In the genomic region with DNA sequence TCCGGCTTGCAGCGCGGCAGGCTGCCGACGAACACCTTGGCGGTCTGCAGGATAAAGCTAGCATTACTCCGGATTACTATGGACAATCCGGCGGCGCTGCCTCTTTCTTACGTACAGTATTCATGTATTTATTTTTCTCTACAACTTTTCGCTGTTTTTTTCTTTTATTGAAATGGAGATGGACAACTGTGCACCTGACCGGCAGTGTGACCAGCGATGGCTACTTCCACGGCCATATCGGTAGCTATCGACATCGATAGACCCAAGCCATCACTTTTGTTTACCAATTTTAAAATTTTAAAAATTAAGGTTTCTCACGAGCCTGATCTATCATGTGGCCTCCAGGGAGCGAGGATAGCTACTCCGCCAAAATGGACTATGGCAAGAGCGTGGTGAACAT, we compare ENCODE assay signal across 1 fruit fly cellular context.
TF ChIP-seq lines count a peak whose summit lies in the region.

A gene (minus strand): TSS at position 197 of the 400 bp plus-strand sequence.
A gene (plus strand): TSS at position 323 of the 400 bp plus-strand sequence.

TF ChIP-seq in whole organism, embryonic, 481 proteins besides CTCF, POLR2A, EP300 and RAD21 (continued from another document and continues in another):
- no peak for TF ChIP-seq pan (optimal IDR thresholded peaks at IDR 0.05; lab: Kevin White, UChicago)
- TF ChIP-seq pan (GFP tag; optimal IDR thresholded peaks at IDR 0.05 in 1 of 2, IDR thresholded peaks at IDR 0.05 in 1 of 2), result no peak
- no peak for TF ChIP-seq slbo (GFP tag; IDR thresholded peaks at IDR 0.05; lab: Robert Waterston, UW)
- TF ChIP-seq CG2129 (GFP tag; IDR thresholded peaks at IDR 0.05; lab: Robert Waterston, UW; ENCODE audit: partially characterized antibody), result peak; percentile 22; the same call in 1 of the 2 replicates
- TF ChIP-seq gsb (GFP tag; IDR thresholded peaks at IDR 0.05; lab: Robert Waterston, UW), result no peak
- no peak for TF ChIP-seq al (GFP tag; IDR thresholded peaks at IDR 0.05; lab: Robert Waterston, UW)
- TF ChIP-seq Gsc (GFP tag; IDR thresholded peaks at IDR 0.05; lab: Robert Waterston, UW), result no peak
- no peak for TF ChIP-seq Pdp1 (GFP tag; optimal IDR thresholded peaks at IDR 0.05; lab: Kevin White, UChicago)
- TF ChIP-seq CG15514 (GFP tag; optimal IDR thresholded peaks at IDR 0.05; lab: Kevin White, UChicago), result peak; percentile 65
- TF ChIP-seq CG10267 (tag; optimal IDR thresholded peaks at IDR 0.05; lab: Kevin White, UChicago), result peak; percentile 2
- TF ChIP-seq shn (GFP tag; optimal IDR thresholded peaks at IDR 0.05; lab: Kevin White, UChicago), result no peak
- no peak for TF ChIP-seq CG12942 (GFP tag; optimal IDR thresholded peaks at IDR 0.05; lab: Kevin White, UChicago)
- peak; percentile 60 for TF ChIP-seq sna (GFP tag; IDR thresholded peaks at IDR 0.05; lab: Robert Waterston, UW; ENCODE audit: partially characterized antibody)
- TF ChIP-seq CG9215 (GFP tag; IDR thresholded peaks at IDR 0.05; lab: Robert Waterston, UW), result no peak
- peak; percentile 20 for TF ChIP-seq nmo (GFP tag; optimal IDR thresholded peaks at IDR 0.05; lab: Kevin White, UChicago)
- TF ChIP-seq Fer3 (tag; optimal IDR thresholded peaks at IDR 0.05; lab: Kevin White, UChicago), result no peak
- no peak for TF ChIP-seq usp (GFP tag; optimal IDR thresholded peaks at IDR 0.05; lab: Kevin White, UChicago)
- no peak for TF ChIP-seq NC2β (GFP tag; optimal IDR thresholded peaks at IDR 0.05; lab: Kevin White, UChicago)
- peak; percentile 32; the same call in 1 of the 3 replicates for TF ChIP-seq row (GFP tag; IDR thresholded peaks at IDR 0.05; lab: Robert Waterston, UW)
- no peak for TF ChIP-seq CG31224 (GFP tag; IDR thresholded peaks at IDR 0.05; lab: Robert Waterston, UW)
- no peak for TF ChIP-seq Atf6 (GFP tag; IDR thresholded peaks at IDR 0.05; lab: Robert Waterston, UW)
- TF ChIP-seq CG4854 (GFP tag; optimal IDR thresholded peaks at IDR 0.05; lab: Kevin White, UChicago), result no peak
- TF ChIP-seq Elba2 (GFP tag; optimal IDR thresholded peaks at IDR 0.05; lab: Kevin White, UChicago), result no peak
- peak; percentile 70; the same call in 1 of the 3 replicates for TF ChIP-seq hb (GFP tag; IDR thresholded peaks at IDR 0.05; lab: Robert Waterston, UW; ENCODE audit: partially characterized antibody)
- TF ChIP-seq CG14441 (GFP tag; IDR thresholded peaks at IDR 0.05; lab: Robert Waterston, UW), result no peak
- TF ChIP-seq CG6791 (GFP tag; IDR thresholded peaks at IDR 0.05; lab: Robert Waterston, UW; ENCODE audit: partially characterized antibody), result peak; percentile 88
- TF ChIP-seq CG8290 (GFP tag; optimal IDR thresholded peaks at IDR 0.05; lab: Kevin White, UChicago), result no peak
- TF ChIP-seq CG8290 (tag; optimal IDR thresholded peaks at IDR 0.05; lab: Kevin White, UChicago), result no peak
- TF ChIP-seq Deaf1 (tag; optimal IDR thresholded peaks at IDR 0.05; lab: Kevin White, UChicago), result no peak
- TF ChIP-seq lbe (GFP tag; optimal IDR thresholded peaks at IDR 0.05; lab: Kevin White, UChicago), result no peak
- TF ChIP-seq Dll (GFP tag; IDR thresholded peaks at IDR 0.05; lab: Robert Waterston, UW; ENCODE audit: partially characterized antibody), result peak; percentile 73
- no peak for TF ChIP-seq az2 (GFP tag; optimal IDR thresholded peaks at IDR 0.05; lab: Kevin White, UChicago)
- TF ChIP-seq amos (GFP tag; IDR thresholded peaks at IDR 0.05; lab: Robert Waterston, UW; ENCODE audit: partially characterized antibody), result peak; percentile 78
- peak; percentile 65; the same call in 1 of the 4 replicates for TF ChIP-seq chinmo (GFP tag; IDR thresholded peaks at IDR 0.05; lab: Robert Waterston, UW; ENCODE audit: partially characterized antibody)
- peak; percentile 69 for TF ChIP-seq CG16813 (GFP tag; IDR thresholded peaks at IDR 0.05; lab: Robert Waterston, UW; ENCODE audit: partially characterized antibody)
- no peak for TF ChIP-seq CG6765 (GFP tag; optimal IDR thresholded peaks at IDR 0.05; lab: Kevin White, UChicago)
- peak; percentile 63 for TF ChIP-seq vnd (GFP tag; IDR thresholded peaks at IDR 0.05; lab: Robert Waterston, UW; ENCODE audit: partially characterized antibody)
- TF ChIP-seq pfk (GFP tag; optimal IDR thresholded peaks at IDR 0.05; lab: Kevin White, UChicago), result no peak
- peak; percentile 63 for TF ChIP-seq phol (tag; optimal IDR thresholded peaks at IDR 0.05; lab: Kevin White, UChicago)
- no peak for TF ChIP-seq stc (GFP tag; IDR thresholded peaks at IDR 0.05; lab: Robert Waterston, UW)
- TF ChIP-seq gcm2 (GFP tag; optimal IDR thresholded peaks at IDR 0.05; lab: Kevin White, UChicago), result no peak
- TF ChIP-seq inv (GFP tag; IDR thresholded peaks at IDR 0.05; lab: Robert Waterston, UW; ENCODE audit: partially characterized antibody), result peak; percentile 66; the same call in 1 of the 2 replicates
- peak; percentile 81 for TF ChIP-seq CG4617 (GFP tag; optimal IDR thresholded peaks at IDR 0.05; lab: Kevin White, UChicago; ENCODE audit: borderline replicate concordance)
- TF ChIP-seq knrl (GFP tag; IDR thresholded peaks at IDR 0.05; lab: Robert Waterston, UW; ENCODE audit: partially characterized antibody), result peak; percentile 67
- no peak for TF ChIP-seq Rx (GFP tag; IDR thresholded peaks at IDR 0.05; lab: Robert Waterston, UW)
- TF ChIP-seq HLH3B (GFP tag; IDR thresholded peaks at IDR 0.05; lab: Robert Waterston, UW), result no peak
- TF ChIP-seq Max (GFP tag; optimal IDR thresholded peaks at IDR 0.05; lab: Kevin White, UChicago), result no peak
- no peak for TF ChIP-seq Atf-2 (GFP tag; optimal IDR thresholded peaks at IDR 0.05; lab: Kevin White, UChicago)
- no peak for TF ChIP-seq Nf-YC (tag; optimal IDR thresholded peaks at IDR 0.05; lab: Kevin White, UChicago)
- no peak for TF ChIP-seq Hmx (GFP tag; optimal IDR thresholded peaks at IDR 0.05; lab: Kevin White, UChicago)
- no peak for TF ChIP-seq Dip3 (GFP tag; optimal IDR thresholded peaks at IDR 0.05; lab: Kevin White, UChicago)
- no peak for TF ChIP-seq bcd (GFP tag; optimal IDR thresholded peaks at IDR 0.05; lab: Kevin White, UChicago)
- TF ChIP-seq CG18262 (tag; optimal IDR thresholded peaks at IDR 0.05; lab: Kevin White, UChicago), result no peak
- no peak for TF ChIP-seq schlank (tag; optimal IDR thresholded peaks at IDR 0.05; lab: Kevin White, UChicago)
- peak; percentile 31 for TF ChIP-seq CG1603 (tag; optimal IDR thresholded peaks at IDR 0.05; lab: Kevin White, UChicago)
- TF ChIP-seq maf-S (GFP tag; optimal IDR thresholded peaks at IDR 0.05; lab: Kevin White, UChicago), result no peak
- TF ChIP-seq E2f2 (GFP tag; IDR thresholded peaks at IDR 0.05; lab: Robert Waterston, UW), result peak; percentile 79
- TF ChIP-seq MBD-R2 (GFP tag; IDR thresholded peaks at IDR 0.05; lab: Robert Waterston, UW), result peak; percentile 94
- TF ChIP-seq Sin3A (optimal IDR thresholded peaks at IDR 0.05; lab: Kevin White, UChicago), result peak; percentile 63
- no peak for TF ChIP-seq sisA (GFP tag; IDR thresholded peaks at IDR 0.05; lab: Robert Waterston, UW)
- peak; percentile 71; the same call in 2 of the 3 replicates for TF ChIP-seq CG7963 (GFP tag; IDR thresholded peaks at IDR 0.05; lab: Robert Waterston, UW; ENCODE audit: partially characterized antibody)
- TF ChIP-seq sens (GFP tag; lab: Kevin White, UChicago), result no peak
- peak; percentile 43; the same call in 1 of the 2 replicates for TF ChIP-seq tna (GFP tag; IDR thresholded peaks at IDR 0.05; lab: Robert Waterston, UW; ENCODE audit: partially characterized antibody)
- no peak for TF ChIP-seq Adf1 (GFP tag; IDR thresholded peaks at IDR 0.05; lab: Robert Waterston, UW)
- peak; percentile 75 for TF ChIP-seq Scr (GFP tag; IDR thresholded peaks at IDR 0.05; lab: Robert Waterston, UW; ENCODE audit: partially characterized antibody)
- TF ChIP-seq pzg (GFP tag; optimal IDR thresholded peaks at IDR 0.05; lab: Kevin White, UChicago), result peak; percentile 74
- 0 out of 3 replicates have a peak, but pooled peaks have one; percentile 40 for TF ChIP-seq CG34422 (GFP tag; IDR thresholded peaks at IDR 0.05; lab: Robert Waterston, UW)
- TF ChIP-seq CG18619 (GFP tag; optimal IDR thresholded peaks at IDR 0.05; lab: Kevin White, UChicago), result no peak
- no peak for TF ChIP-seq vvl (GFP tag; IDR thresholded peaks at IDR 0.05; lab: Robert Waterston, UW)
- no peak for TF ChIP-seq CG14965 (GFP tag; optimal IDR thresholded peaks at IDR 0.05; lab: Kevin White, UChicago; ENCODE audit: borderline replicate concordance)
- no peak for TF ChIP-seq CG17359 (tag; optimal IDR thresholded peaks at IDR 0.05; lab: Kevin White, UChicago)
- TF ChIP-seq crc (GFP tag; optimal IDR thresholded peaks at IDR 0.05; lab: Kevin White, UChicago), result no peak
- no peak for TF ChIP-seq CG15479 (GFP tag; optimal IDR thresholded peaks at IDR 0.05; lab: Kevin White, UChicago)
- no peak for TF ChIP-seq CHES-1-like (GFP tag; optimal IDR thresholded peaks at IDR 0.05; lab: Kevin White, UChicago)
- peak; percentile 33 for TF ChIP-seq trem (tag; optimal IDR thresholded peaks at IDR 0.05; lab: Kevin White, UChicago)
- TF ChIP-seq Trl (optimal IDR thresholded peaks at IDR 0.05; lab: Kevin White, UChicago), result no peak
- TF ChIP-seq Trl (GFP tag; optimal IDR thresholded peaks at IDR 0.05; lab: Kevin White, UChicago), result peak; percentile 9
- TF ChIP-seq zen2 (GFP tag; IDR thresholded peaks at IDR 0.05; lab: Robert Waterston, UW; ENCODE audit: partially characterized antibody), result peak; percentile 48; the same call in 1 of the 3 replicates
- no peak for TF ChIP-seq CG3726 (GFP tag; IDR thresholded peaks at IDR 0.05; lab: Robert Waterston, UW)
- no peak for TF ChIP-seq CG17612 (GFP tag; IDR thresholded peaks at IDR 0.05; lab: Robert Waterston, UW)
- no peak for TF ChIP-seq Abd-B (GFP tag; optimal IDR thresholded peaks at IDR 0.05; lab: Kevin White, UChicago)
- no peak for TF ChIP-seq onecut (GFP tag; IDR thresholded peaks at IDR 0.05; lab: Robert Waterston, UW)
- no peak for TF ChIP-seq Lpt (GFP tag; optimal IDR thresholded peaks at IDR 0.05; lab: Kevin White, UChicago)
- no peak for TF ChIP-seq GATAe (GFP tag; conservative IDR thresholded peaks at IDR 0.05; lab: Robert Waterston, UW)
- no peak for TF ChIP-seq croc (GFP tag; conservative IDR thresholded peaks at IDR 0.05; lab: Robert Waterston, UW)
- no peak for TF ChIP-seq Hsf (GFP tag; optimal IDR thresholded peaks at IDR 0.05; lab: Kevin White, UChicago)
- TF ChIP-seq nerfin-2 (GFP tag; IDR thresholded peaks at IDR 0.05; lab: Robert Waterston, UW; ENCODE audit: partially characterized antibody), result peak; percentile 56; the same call in 1 of the 2 replicates
- TF ChIP-seq B-H1 (GFP tag; IDR thresholded peaks at IDR 0.05; lab: Robert Waterston, UW), result no peak
- TF ChIP-seq ftz-f1 (GFP tag; optimal IDR thresholded peaks at IDR 0.05; lab: Kevin White, UChicago), result no peak
- TF ChIP-seq Dek (tag; optimal IDR thresholded peaks at IDR 0.05; lab: Kevin White, UChicago), result no peak
- TF ChIP-seq tx (GFP tag; optimal IDR thresholded peaks at IDR 0.05; lab: Kevin White, UChicago), result no peak
- TF ChIP-seq Camta (GFP tag; optimal IDR thresholded peaks at IDR 0.05; lab: Kevin White, UChicago), result no peak
- no peak for TF ChIP-seq grau (tag; optimal IDR thresholded peaks at IDR 0.05; lab: Kevin White, UChicago)
- TF ChIP-seq CG12744 (GFP tag; optimal IDR thresholded peaks at IDR 0.05; lab: Kevin White, UChicago), result no peak
- TF ChIP-seq mirr (GFP tag; optimal IDR thresholded peaks at IDR 0.05; lab: Kevin White, UChicago), result no peak
- TF ChIP-seq ssp (GFP tag; IDR thresholded peaks at IDR 0.05; lab: Robert Waterston, UW), result no peak
- TF ChIP-seq CG12236 (GFP tag; optimal IDR thresholded peaks at IDR 0.05; lab: Kevin White, UChicago), result no peak
- TF ChIP-seq CG4707 (GFP tag; optimal IDR thresholded peaks at IDR 0.05; lab: Kevin White, UChicago), result no peak
- no peak for TF ChIP-seq Dip2 (GFP tag; IDR thresholded peaks at IDR 0.05; lab: Robert Waterston, UW)
- no peak for TF ChIP-seq dimm (GFP tag; IDR thresholded peaks at IDR 0.05; lab: Robert Waterston, UW)
- TF ChIP-seq crp (GFP tag; optimal IDR thresholded peaks at IDR 0.05; lab: Kevin White, UChicago), result peak in 1 of 2 experiments; percentile 2
- TF ChIP-seq Ada2b (GFP tag; IDR thresholded peaks at IDR 0.05; lab: Robert Waterston, UW), result no peak
- TF ChIP-seq C15 (GFP tag; IDR thresholded peaks at IDR 0.05; lab: Robert Waterston, UW), result no peak
- TF ChIP-seq aop (GFP tag; IDR thresholded peaks at IDR 0.05; lab: Robert Waterston, UW), result no peak
- TF ChIP-seq HmgZ (tag; optimal IDR thresholded peaks at IDR 0.05; lab: Kevin White, UChicago), result peak; percentile 33
- no peak for TF ChIP-seq CG17361 (GFP tag; IDR thresholded peaks at IDR 0.05; lab: Robert Waterston, UW)
- TF ChIP-seq Gug (GFP tag; IDR thresholded peaks at IDR 0.05; lab: Robert Waterston, UW), result no peak
- 0 out of 2 replicates have a peak, but pooled peaks have one; percentile 26 for TF ChIP-seq sob (GFP tag; IDR thresholded peaks at IDR 0.05; lab: Robert Waterston, UW)
- no peak for TF ChIP-seq fu2 (GFP tag; optimal IDR thresholded peaks at IDR 0.05; lab: Kevin White, UChicago)
- no peak for TF ChIP-seq CG31441 (GFP tag; IDR thresholded peaks at IDR 0.05; lab: Robert Waterston, UW)
- TF ChIP-seq CG10462 (GFP tag; optimal IDR thresholded peaks at IDR 0.05; lab: Kevin White, UChicago), result no peak
- TF ChIP-seq CG12769 (tag; optimal IDR thresholded peaks at IDR 0.05; lab: Kevin White, UChicago), result no peak
- TF ChIP-seq CG32767 (GFP tag; IDR thresholded peaks at IDR 0.05; lab: Robert Waterston, UW), result no peak
- TF ChIP-seq CG11695 (GFP tag; IDR thresholded peaks at IDR 0.05; lab: Robert Waterston, UW), result no peak
- peak; percentile 82 for TF ChIP-seq CG13287 (GFP tag; IDR thresholded peaks at IDR 0.05; lab: Robert Waterston, UW; ENCODE audit: partially characterized antibody)
- peak; percentile 81 for TF ChIP-seq CG9797 (GFP tag; optimal IDR thresholded peaks at IDR 0.05; lab: Kevin White, UChicago)
- peak; percentile 77 for TF ChIP-seq bbx (GFP tag; IDR thresholded peaks at IDR 0.05; lab: Robert Waterston, UW; ENCODE audit: partially characterized antibody)
- TF ChIP-seq CG17568 (GFP tag; optimal IDR thresholded peaks at IDR 0.05; lab: Kevin White, UChicago), result no peak
- TF ChIP-seq CG14710 (tag; optimal IDR thresholded peaks at IDR 0.05; lab: Kevin White, UChicago), result peak; percentile 33
- TF ChIP-seq CG17802 (tag; optimal IDR thresholded peaks at IDR 0.05; lab: Kevin White, UChicago), result no peak
- no peak for TF ChIP-seq CkIIα-i1 (GFP tag; IDR thresholded peaks at IDR 0.05; lab: Robert Waterston, UW)
- no peak for TF ChIP-seq pb (GFP tag; optimal IDR thresholded peaks at IDR 0.05; lab: Kevin White, UChicago)
- TF ChIP-seq hbn (GFP tag; IDR thresholded peaks at IDR 0.05; lab: Robert Waterston, UW; ENCODE audit: partially characterized antibody), result peak; percentile 72
- no peak for TF ChIP-seq Lim3 (GFP tag; IDR thresholded peaks at IDR 0.05; lab: Robert Waterston, UW)
- TF ChIP-seq CG30431 (GFP tag; optimal IDR thresholded peaks at IDR 0.05; lab: Kevin White, UChicago), result no peak
- TF ChIP-seq Nf-YA (GFP tag; IDR thresholded peaks at IDR 0.05; lab: Robert Waterston, UW), result no peak
